Fruit fly (Drosophila melanogaster) whole organism, wandering third instar larva: ENCODE data around the gene CG9525.

Source experiments
- Abd-B ChIP-seq: fragments of >200 bp; optimal IDR thresholded peaks from 2 replicates; lab custom pipeline; 2017; ENCODE audit warnings: missing biosample characterization, missing genetic modification characterization
- CG32264 ChIP-seq: fragments of 200-800 bp; sonication (Bioruptor generic); optimal IDR thresholded peaks from 2 replicates; lab custom pipeline; 2016; ENCODE audit warnings: missing biosample characterization, missing genetic modification characterization
- CG9705 ChIP-seq: fragments of 200-800 bp; sonication (Bioruptor generic); optimal IDR thresholded peaks from 2 replicates; lab custom pipeline; 2018; ENCODE audit warnings: missing biosample characterization, mild to moderate bottlenecking, missing genetic modification characterization
- CrebA ChIP-seq: fragments of 200-800 bp; sonication (Bioruptor generic); optimal IDR thresholded peaks from 2 replicates; lab custom pipeline; 2016; ENCODE audit warnings: missing biosample characterization, mild to moderate bottlenecking, missing genetic modification characterization, borderline replicate concordance
- Dfd ChIP-seq: fragments of >200 bp; optimal IDR thresholded peaks from 2 replicates; lab custom pipeline; 2017; ENCODE audit warnings: missing biosample characterization, missing genetic modification characterization
- Dif ChIP-seq: fragments of 200-275, 200-300 bp; sonication (Bioruptor generic); optimal IDR thresholded peaks from 2 replicates; lab custom pipeline; 2018; ENCODE audit warnings: missing biosample characterization, missing genetic modification characterization; ENCODE audit not compliant: partially characterized antibody
- GATAd ChIP-seq: sonication (Bioruptor generic); optimal IDR thresholded peaks from 2 replicates; lab custom pipeline; 2016; ENCODE audit warnings: missing biosample characterization, missing genetic modification characterization
- HLH106 ChIP-seq: fragments of 200-800 bp; optimal IDR thresholded peaks from 3 replicates; lab custom pipeline; 2019; ENCODE audit warnings: missing biosample characterization, mild to moderate bottlenecking, missing genetic modification characterization, moderate library complexity
- Hnf4 ChIP-seq: fragments of 200-800 bp; sonication (Bioruptor generic); optimal IDR thresholded peaks from 2 replicates; lab custom pipeline; 2016; ENCODE audit warnings: missing biosample characterization, mild to moderate bottlenecking, missing genetic modification characterization
- Hr78 ChIP-seq: fragments of >200 bp; optimal IDR thresholded peaks from 2 replicates; lab custom pipeline; 2017; ENCODE audit warnings: missing biosample characterization, missing genetic modification characterization
- Hr83 ChIP-seq: fragments of 200-300 bp; sonication (Bioruptor generic); optimal IDR thresholded peaks from 2 replicates; lab custom pipeline; 2016; ENCODE audit warnings: missing biosample characterization, mild to moderate bottlenecking, missing genetic modification characterization, moderate library complexity; ENCODE audit not compliant: poor library complexity, severe bottlenecking
- Jra ChIP-seq: sonication (Bioruptor generic); optimal IDR thresholded peaks from 2 replicates; lab custom pipeline; 2016; ENCODE audit warnings: missing biosample characterization, missing genetic modification characterization
- Mio ChIP-seq: sonication (Bioruptor generic); optimal IDR thresholded peaks from 2 replicates; lab custom pipeline; 2016; ENCODE audit warnings: missing biosample characterization, missing genetic modification characterization
- Myc ChIP-seq: fragments of >200 bp; optimal IDR thresholded peaks from 2 replicates; lab custom pipeline; 2017
- N ChIP-seq: fragments of >200 bp; optimal IDR thresholded peaks from 2 replicates; lab custom pipeline; 2018; ENCODE audit warnings: missing biosample characterization, missing external identifiers, missing genetic modification characterization
- OdsH ChIP-seq: fragments of 200-800 bp; sonication (Bioruptor generic); optimal IDR thresholded peaks from 2 replicates; lab custom pipeline; 2016; ENCODE audit warnings: missing biosample characterization, mild to moderate bottlenecking, missing genetic modification characterization
- Rel ChIP-seq, 2 experiments: fragments of 200-800 bp; sonication (Bioruptor generic) in 1 of 2; optimal IDR thresholded peaks; 2 replicates in 1 of 2; 3 replicates in 1 of 2; lab custom pipeline; 2016 to 2019; ENCODE audit warnings: mild to moderate bottlenecking in 2 of 2, missing biosample characterization in 2 of 2, missing genetic modification characterization in 2 of 2, moderate library complexity in 1 of 2
- Sp1 ChIP-seq: fragments of 200-800 bp; sonication (Bioruptor generic); optimal IDR thresholded peaks from 3 replicates; lab custom pipeline; 2019; ENCODE audit warnings: missing biosample characterization, mild to moderate bottlenecking, missing genetic modification characterization, moderate library complexity
- Vsx2 ChIP-seq: fragments of 200-300, 225-300 bp; sonication (Bioruptor generic); optimal IDR thresholded peaks from 2 replicates; lab custom pipeline; 2018; ENCODE audit warnings: missing biosample characterization, missing genetic modification characterization; ENCODE audit not compliant: partially characterized antibody
- br ChIP-seq: fragments of 200-800 bp; sonication (Bioruptor generic); optimal IDR thresholded peaks from 2 replicates; lab custom pipeline; 2016; ENCODE audit warnings: missing biosample characterization, missing genetic modification characterization
- brk ChIP-seq: fragments of 200-800 bp; sonication (Bioruptor generic); optimal IDR thresholded peaks from 2 replicates; lab custom pipeline; 2016; ENCODE audit warnings: missing biosample characterization, mild to moderate bottlenecking, missing genetic modification characterization
- dl ChIP-seq, 2 experiments: fragments of 175-275, 200-275 bp in 1 of 2; fragments of 200-275 bp in 1 of 2; sonication (Bioruptor generic); optimal IDR thresholded peaks; lab custom pipeline; 2018; ENCODE audit warnings: mild to moderate bottlenecking in 2 of 2, missing biosample characterization in 2 of 2, missing genetic modification characterization in 2 of 2, moderate library complexity in 2 of 2; ENCODE audit not compliant: partially characterized antibody in 2 of 2, insufficient read depth in 1 of 2
- dmrt93B ChIP-seq: fragments of 200-800 bp; sonication (Bioruptor generic); optimal IDR thresholded peaks from 2 replicates; lab custom pipeline; 2018; ENCODE audit warnings: missing biosample characterization, mild to moderate bottlenecking, missing genetic modification characterization
- dsf ChIP-seq: sonication (Bioruptor generic); optimal IDR thresholded peaks from 2 replicates; lab custom pipeline; 2016; ENCODE audit warnings: missing biosample characterization, missing genetic modification characterization, borderline replicate concordance
- ey ChIP-seq: fragments of 200-800 bp; sonication (Bioruptor generic); optimal IDR thresholded peaks from 2 replicates; lab custom pipeline; 2016; ENCODE audit warnings: missing biosample characterization, missing genetic modification characterization
- foxo ChIP-seq, 2 experiments: fragments of 200-800 bp; sonication (Bioruptor generic); optimal IDR thresholded peaks; 2 replicates in 1 of 2; 3 replicates in 1 of 2; lab custom pipeline; 2016 to 2017; ENCODE audit warnings: missing biosample characterization in 2 of 2, missing genetic modification characterization in 2 of 2
- fru ChIP-seq: fragments of 200-800 bp; sonication (Bioruptor generic); optimal IDR thresholded peaks from 3 replicates; lab custom pipeline; 2016; ENCODE audit warnings: missing biosample characterization, mild to moderate bottlenecking, missing genetic modification characterization
- h ChIP-seq: fragments of 200-800 bp; sonication (Bioruptor generic); optimal IDR thresholded peaks from 3 replicates; lab custom pipeline; 2016; ENCODE audit warnings: missing biosample characterization, mild to moderate bottlenecking, missing genetic modification characterization
- jim ChIP-seq: fragments of 175-275, 200-325 bp; sonication (Bioruptor generic); optimal IDR thresholded peaks from 2 replicates; lab custom pipeline; 2016; ENCODE audit warnings: missing biosample characterization, mild to moderate bottlenecking, missing genetic modification characterization
- lola ChIP-seq: fragments of >200 bp; optimal IDR thresholded peaks from 2 replicates; lab custom pipeline; 2017; ENCODE audit warnings: missing biosample characterization, missing genetic modification characterization
- pan ChIP-seq: fragments of >200 bp; optimal IDR thresholded peaks from 2 replicates; lab custom pipeline; 2017
- psq ChIP-seq: fragments of 200-800 bp; sonication (Bioruptor generic); optimal IDR thresholded peaks from 3 replicates; lab custom pipeline; 2017; ENCODE audit warnings: missing biosample characterization, mild to moderate bottlenecking, missing genetic modification characterization, moderate library complexity
- rgr ChIP-seq: fragments of 200-800 bp; sonication (Bioruptor generic); optimal IDR thresholded peaks from 3 replicates; lab custom pipeline; 2016; ENCODE audit warnings: missing biosample characterization, mild to moderate bottlenecking, missing genetic modification characterization
- sage ChIP-seq: fragments of 200-800 bp; sonication (Bioruptor generic); optimal IDR thresholded peaks from 2 replicates; lab custom pipeline; 2016; ENCODE audit warnings: missing biosample characterization, mild to moderate bottlenecking, missing genetic modification characterization
- sv ChIP-seq: fragments of 200-800 bp; sonication (Bioruptor generic); optimal IDR thresholded peaks from 3 replicates; lab custom pipeline; 2016; ENCODE audit warnings: missing biosample characterization, missing genetic modification characterization
- tai ChIP-seq: sonication (Bioruptor generic); optimal IDR thresholded peaks from 2 replicates; lab custom pipeline; 2016; ENCODE audit warnings: missing biosample characterization, missing genetic modification characterization
- usp ChIP-seq: fragments of >200 bp; optimal IDR thresholded peaks from 2 replicates; lab custom pipeline; 2017; ENCODE audit warnings: missing biosample characterization, missing genetic modification characterization
- woc ChIP-seq: sonication (Bioruptor generic); optimal IDR thresholded peaks from 2 replicates; lab custom pipeline; 2016; ENCODE audit warnings: missing biosample characterization, mild to moderate bottlenecking, missing genetic modification characterization

Gene CG9525

dm6 chr2L:8920294-8920693 is 41.9 kb downstream of the CG9525 start:
- TF ChIP-seq Hr83 (GFP tag; lab: Kevin White, UChicago) (no peak), Abd-B (GFP tag; lab: Kevin White, UChicago) (no peak), pan (lab: Kevin White, UChicago) (no peak), Rel (GFP tag; optimal IDR thresholded peaks at IDR 0.05; lab: Kevin White, UChicago) (peak; percentile 69), Rel (tag; optimal IDR thresholded peaks at IDR 0.05; lab: Kevin White, UChicago) (no peak), dl (GFP tag; optimal IDR thresholded peaks at IDR 0.05; lab: Kevin White, UChicago; ENCODE audit: insufficient read depth in 1 of 2, partially characterized antibody in 2 of 2) (no peak), jim (GFP tag; lab: Kevin White, UChicago) (no peak), Mio (no peak), HLH106 (tag; lab: Kevin White, UChicago) (peak; percentile 81), CG32264 (peak; percentile 55), usp (GFP tag; lab: Kevin White, UChicago) (no peak), OdsH (GFP tag; lab: Kevin White, UChicago) (peak; percentile 87), Hnf4 (GFP tag; lab: Kevin White, UChicago) (peak; percentile 81), rgr (peak; percentile 89), br (GFP tag; lab: Kevin White, UChicago) (peak; percentile 78), CrebA (no peak), dsf (no peak), lola (no peak), CG9705 (GFP tag; lab: Kevin White, UChicago) (no peak), Hr78 (GFP tag; lab: Kevin White, UChicago) (no peak), sage (GFP tag; lab: Kevin White, UChicago) (peak; percentile 76), h (GFP tag; lab: Kevin White, UChicago) (peak; percentile 91), dmrt93B (peak; percentile 49), sv (GFP tag; lab: Kevin White, UChicago) (no peak), Myc (lab: Kevin White, UChicago) (no peak), brk (peak; percentile 88), tai (GFP tag; lab: Kevin White, UChicago) (no peak), N (GFP tag; lab: Kevin White, UChicago) (no peak), foxo (GFP tag; optimal IDR thresholded peaks at IDR 0.05; lab: Kevin White, UChicago) (peak in 1 of 2 experiments; percentile 89), GATAd (no peak), Dfd (GFP tag; lab: Kevin White, UChicago) (no peak), Sp1 (GFP tag; lab: Kevin White, UChicago) (peak; percentile 75), psq (peak; percentile 79), Vsx2 (GFP tag; lab: Kevin White, UChicago) (no peak), Dif (GFP tag; lab: Kevin White, UChicago) (no peak), woc (GFP tag; lab: Kevin White, UChicago) (peak; percentile 82), fru (peak; percentile 88), ey (GFP tag; lab: Kevin White, UChicago) (peak; percentile 82), Jra (GFP tag; lab: Kevin White, UChicago) (peak; percentile 46)

dm6 chr2L:8919638-8920037 is 42.5 kb downstream of the CG9525 start:
- TF ChIP-seq usp (GFP tag; lab: Kevin White, UChicago), result no peak
- TF ChIP-seq Mio, result no peak
- no peak for TF ChIP-seq OdsH (GFP tag; lab: Kevin White, UChicago)
- no peak for TF ChIP-seq jim (GFP tag; lab: Kevin White, UChicago)
- TF ChIP-seq, all 38 proteins: peak for 0

- TF ChIP-seq usp (GFP tag; lab: Kevin White, UChicago), result no peak
- TF ChIP-seq Myc (lab: Kevin White, UChicago), result no peak
- TF ChIP-seq N (GFP tag; lab: Kevin White, UChicago), result no peak
- no peak for TF ChIP-seq CG32264
- TF ChIP-seq h (GFP tag; lab: Kevin White, UChicago), result no peak
- no peak for TF ChIP-seq Rel (GFP tag; optimal IDR thresholded peaks at IDR 0.05; lab: Kevin White, UChicago)
- no peak for TF ChIP-seq Rel (tag; optimal IDR thresholded peaks at IDR 0.05; lab: Kevin White, UChicago)
- TF ChIP-seq Hr78 (GFP tag; lab: Kevin White, UChicago), result no peak
- TF ChIP-seq Hr83 (GFP tag; lab: Kevin White, UChicago), result no peak
- no peak for TF ChIP-seq dmrt93B
- no peak for TF ChIP-seq br (GFP tag; lab: Kevin White, UChicago)
- TF ChIP-seq tai (GFP tag; lab: Kevin White, UChicago), result no peak
- no peak for TF ChIP-seq ey (GFP tag; lab: Kevin White, UChicago)
- TF ChIP-seq dsf, result no peak
- no peak for TF ChIP-seq pan (lab: Kevin White, UChicago)
- TF ChIP-seq Dfd (GFP tag; lab: Kevin White, UChicago), result no peak
- TF ChIP-seq Dif (GFP tag; lab: Kevin White, UChicago), result no peak
- no peak for TF ChIP-seq Hnf4 (GFP tag; lab: Kevin White, UChicago)
- TF ChIP-seq rgr, result no peak
These were observed 46.4 kb downstream of the CG9525 start for dm6 chr2L:8915709-8916108.
